Fruit fly (Drosophila melanogaster) whole organism, embryonic: ENCODE results near the gene CG7945.

Experiments used
- CG14710 ChIP-seq: fragments of 200-800 bp; sonication (Bioruptor generic); optimal IDR thresholded peaks from 3 replicates; lab custom pipeline; 2019; ENCODE audit warnings: missing biosample characterization, mild to moderate bottlenecking, missing genetic modification characterization, moderate library complexity
- CG16815 ChIP-seq: fragments of 200-800 bp; sonication (Bioruptor generic); optimal IDR thresholded peaks from 3 replicates; lab custom pipeline; 2017; ENCODE audit warnings: missing biosample characterization, mild to moderate bottlenecking, missing genetic modification characterization
- CG17328 ChIP-seq: fragments of 200-800 bp; sonication (Bioruptor generic); IDR thresholded peaks from 2 replicates; pipeline ENCODE4 v1.3.6; 2022; ENCODE audit warnings: missing biosample characterization, missing genetic modification characterization
- CG9437 ChIP-seq: fragments of 200-800 bp; sonication (Bioruptor generic); optimal IDR thresholded peaks from 2 replicates; lab custom pipeline; 2018; ENCODE audit warnings: missing biosample characterization, mild to moderate bottlenecking, missing genetic modification characterization
- Deaf1 ChIP-seq: fragments of 200-800 bp; optimal IDR thresholded peaks from 3 replicates; lab custom pipeline; 2019; ENCODE audit warnings: missing biosample characterization, mild to moderate bottlenecking, missing genetic modification characterization, moderate library complexity
- Nf-YA ChIP-seq: fragments of 200-800 bp; sonication (Bioruptor generic); IDR thresholded peaks from 2 replicates; pipeline ENCODE4 v1.3.6; 2022; ENCODE audit warnings: missing biosample characterization, missing genetic modification characterization
- Sin3A ChIP-seq: fragments of >200 bp; optimal IDR thresholded peaks from 2 replicates; lab custom pipeline; 2018
- caup ChIP-seq: fragments of 200-800 bp; sonication (Bioruptor generic); optimal IDR thresholded peaks from 3 replicates; lab custom pipeline; 2017; ENCODE audit warnings: missing biosample characterization, mild to moderate bottlenecking, missing genetic modification characterization, moderate library complexity; ENCODE audit not compliant: severe bottlenecking
- fru ChIP-seq: fragments of >200 bp; optimal IDR thresholded peaks from 2 replicates; lab custom pipeline; 2017
- onecut ChIP-seq: fragments of 200-800 bp; sonication (Bioruptor generic); IDR thresholded peaks from 2 replicates; pipeline ENCODE4 v1.3.6; 2022; ENCODE audit warnings: missing biosample characterization, missing genetic modification characterization
- ttk ChIP-seq: fragments of 200-800 bp; sonication (Bioruptor generic); IDR thresholded peaks from 2 replicates; pipeline ENCODE4 v2.1.2; 2022; ENCODE audit warnings: missing biosample characterization, missing genetic modification characterization
- zen ChIP-seq: fragments of 200-800 bp; sonication (Bioruptor generic); optimal IDR thresholded peaks from 3 replicates; lab custom pipeline; 2018; ENCODE audit warnings: missing biosample characterization, mild to moderate bottlenecking, missing genetic modification characterization, moderate library complexity

DNA sequence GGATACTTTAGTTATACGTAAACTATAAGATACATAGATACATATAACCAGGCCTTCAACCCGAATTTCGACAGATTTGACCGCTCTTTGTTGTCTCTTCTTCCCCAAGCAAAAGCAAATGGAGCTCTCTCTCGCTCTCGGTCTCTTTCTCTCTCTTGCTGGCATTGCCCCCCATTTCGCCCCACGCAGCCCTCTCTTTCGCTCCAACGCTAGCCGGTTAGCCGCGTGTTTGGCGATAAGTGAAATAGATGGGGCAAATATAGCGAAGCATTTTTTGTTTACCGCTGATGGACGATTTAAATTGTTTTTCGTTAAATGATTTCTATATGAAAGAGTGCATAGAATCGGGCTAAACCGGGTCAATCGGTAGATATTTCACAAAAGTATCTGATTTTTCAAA is 9.5 kb downstream of the CG7945 start:
- no peak for TF ChIP-seq CG14710 (tag; lab: Kevin White, UChicago)
- no peak for TF ChIP-seq fru
- TF ChIP-seq Sin3A (lab: Kevin White, UChicago), result no peak
- no peak for TF ChIP-seq caup (GFP tag; lab: Kevin White, UChicago)
- no peak for TF ChIP-seq Nf-YA (GFP tag; lab: Robert Waterston, UW)
- no peak for TF ChIP-seq ttk (GFP tag; lab: Robert Waterston, UW)
- TF ChIP-seq CG17328 (GFP tag; lab: Robert Waterston, UW), result no peak
- TF ChIP-seq CG16815 (GFP tag; lab: Kevin White, UChicago), result no peak
- TF ChIP-seq zen (tag; lab: Kevin White, UChicago), result no peak
- no peak for TF ChIP-seq onecut (GFP tag; lab: Robert Waterston, UW)
- no peak for TF ChIP-seq Deaf1
- TF ChIP-seq CG9437 (GFP tag; lab: Kevin White, UChicago), result peak; percentile 32
